Worm (Caenorhabditis elegans) whole organism, L3 larva: Measurements from ENCODE around the gene T14G8.3.
A peak's percentile ranks its signal among the peaks of the same experiment; 100 is the strongest.

Source experiments
- ZK546.5 ChIP-seq: sonication (generic microtip); optimal IDR thresholded peaks from 2 replicates; lab custom pipeline; 2017; ENCODE audit warnings: missing biosample characterization, missing genetic modification characterization
- aly-2 ChIP-seq: fragments of 150-350 bp; optimal IDR thresholded peaks from 2 replicates; lab custom pipeline; 2014; ENCODE audit warnings: missing biosample characterization, missing genetic modification characterization
- ceh-16 ChIP-seq: sonication (generic microtip); optimal IDR thresholded peaks from 2 replicates; lab custom pipeline; 2017; ENCODE audit warnings: missing biosample characterization, missing genetic modification characterization
- ceh-28 ChIP-seq: fragments of 150-350 bp; optimal IDR thresholded peaks from 2 replicates; lab custom pipeline; 2014; ENCODE audit warnings: missing biosample characterization, missing genetic modification reagents, missing genetic modification characterization
- ceh-82 ChIP-seq: fragments of 150-350 bp; optimal IDR thresholded peaks from 2 replicates; lab custom pipeline; 2014; ENCODE audit warnings: missing biosample characterization, missing genetic modification characterization
- ceh-9 ChIP-seq: sonication (generic microtip); optimal IDR thresholded peaks from 2 replicates; lab custom pipeline; 2018; ENCODE audit warnings: missing biosample characterization, missing genetic modification characterization
- daf-12 ChIP-seq: fragments of 150-350 bp; optimal IDR thresholded peaks from 2 replicates; lab custom pipeline; 2014; ENCODE audit warnings: missing biosample characterization, missing genetic modification reagents, missing genetic modification characterization
- egl-27 ChIP-seq: sonication (generic microtip); optimal IDR thresholded peaks from 4 replicates; lab custom pipeline; 2017; ENCODE audit warnings: missing biosample characterization, missing genetic modification reagents, missing genetic modification characterization
- egl-5 ChIP-seq: fragments of 150-350 bp; optimal IDR thresholded peaks from 2 replicates; lab custom pipeline; 2017; ENCODE audit warnings: missing biosample characterization, missing genetic modification reagents, missing genetic modification characterization, inconsistent platforms
- elt-2 ChIP-seq: sonication (generic microtip); optimal IDR thresholded peaks from 2 replicates; lab custom pipeline; 2016; ENCODE audit warnings: missing genetic modification reagents, mild to moderate bottlenecking, missing genetic modification characterization, missing compliant biosample characterization
- eor-1 ChIP-seq, 2 experiments: fragments of 150-350 bp; optimal IDR thresholded peaks; 2 replicates each; lab custom pipeline; 2014 to 2018; ENCODE audit warnings: missing biosample characterization in 2 of 2, missing genetic modification characterization in 2 of 2
- fkh-10 ChIP-seq: sonication (generic microtip); optimal IDR thresholded peaks from 2 replicates; lab custom pipeline; 2017; ENCODE audit warnings: missing biosample characterization, missing genetic modification reagents, missing genetic modification characterization
- fos-1 ChIP-seq: fragments of 150-350 bp; optimal IDR thresholded peaks from 2 replicates; lab custom pipeline; 2014; ENCODE audit warnings: missing biosample characterization, missing genetic modification characterization
- hmg-11 ChIP-seq: sonication (generic microtip); optimal IDR thresholded peaks from 2 replicates; lab custom pipeline; 2016; ENCODE audit warnings: missing genetic modification characterization, missing compliant biosample characterization
- jun-1 ChIP-seq: fragments of 150-350 bp; optimal IDR thresholded peaks from 2 replicates; lab custom pipeline; 2014; ENCODE audit warnings: missing biosample characterization, missing genetic modification reagents, missing genetic modification characterization
- lin-15B ChIP-seq: fragments of 150-350 bp; optimal IDR thresholded peaks from 2 replicates; lab custom pipeline; 2014; ENCODE audit warnings: missing biosample characterization, missing genetic modification characterization
- lin-39 ChIP-seq: fragments of 150-350 bp; optimal IDR thresholded peaks from 2 replicates; lab custom pipeline; 2018; ENCODE audit warnings: missing biosample characterization, missing genetic modification reagents, missing genetic modification characterization
- mdl-1 ChIP-seq: fragments of 150-350 bp; optimal IDR thresholded peaks from 2 replicates; lab custom pipeline; 2014; ENCODE audit warnings: missing biosample characterization, missing genetic modification characterization
- nfya-1 ChIP-seq: sonication (generic microtip); optimal IDR thresholded peaks from 2 replicates; lab custom pipeline; 2017; ENCODE audit warnings: missing genetic modification characterization, mild to moderate bottlenecking, missing compliant biosample characterization, antibody characterized with exemption, moderate library complexity; ENCODE audit not compliant: insufficient read depth
- nhr-12 ChIP-seq: fragments of 150-350 bp; optimal IDR thresholded peaks from 2 replicates; lab custom pipeline; 2014; ENCODE audit warnings: missing biosample characterization, missing genetic modification characterization
- nhr-23 ChIP-seq: fragments of 150-350 bp; optimal IDR thresholded peaks from 2 replicates; lab custom pipeline; 2014; ENCODE audit warnings: missing biosample characterization, missing genetic modification reagents, missing genetic modification characterization
- nhr-237 ChIP-seq: fragments of 150-350 bp; optimal IDR thresholded peaks from 2 replicates; lab custom pipeline; 2014; ENCODE audit warnings: missing biosample characterization, missing genetic modification characterization
- nhr-25 ChIP-seq: sonication (generic microtip); optimal IDR thresholded peaks from 2 replicates; lab custom pipeline; 2017; ENCODE audit warnings: missing biosample characterization, missing genetic modification characterization
- nhr-28 ChIP-seq: fragments of 150-350 bp; optimal IDR thresholded peaks from 2 replicates; lab custom pipeline; 2014; ENCODE audit warnings: missing biosample characterization, missing genetic modification characterization
- nhr-43 ChIP-seq: sonication (generic microtip); optimal IDR thresholded peaks from 2 replicates; lab custom pipeline; 2016; ENCODE audit warnings: mild to moderate bottlenecking, missing genetic modification characterization, missing compliant biosample characterization; ENCODE audit not compliant: poor library complexity, severe bottlenecking
- nhr-67 ChIP-seq: fragments of 150-350 bp; optimal IDR thresholded peaks from 2 replicates; lab custom pipeline; 2014; ENCODE audit warnings: missing biosample characterization, missing genetic modification characterization
- nhr-76 ChIP-seq: fragments of 150-350 bp; sonication (generic microtip); optimal IDR thresholded peaks from 5 replicates; lab custom pipeline; 2014; ENCODE audit warnings: missing biosample characterization, missing genetic modification characterization
- pha-4 ChIP-seq: fragments of 150-350 bp; optimal IDR thresholded peaks from 2 replicates; lab custom pipeline; 2014; ENCODE audit warnings: missing biosample characterization, missing genetic modification reagents, missing genetic modification characterization
- pqm-1 ChIP-seq: fragments of 150-350 bp; optimal IDR thresholded peaks from 2 replicates; lab custom pipeline; 2017; ENCODE audit warnings: missing biosample characterization, missing genetic modification characterization, inconsistent platforms
- snpc-4 ChIP-seq: fragments of 150-350 bp; optimal IDR thresholded peaks from 2 replicates; lab custom pipeline; 2014; ENCODE audit warnings: missing biosample characterization, missing genetic modification characterization
- unc-39 ChIP-seq: sonication (generic microtip); optimal IDR thresholded peaks from 4 replicates; lab custom pipeline; 2017; ENCODE audit warnings: missing biosample characterization, missing genetic modification characterization
- unc-62 ChIP-seq: fragments of 150-350 bp; sonication (generic microtip); optimal IDR thresholded peaks from 4 replicates; lab custom pipeline; 2014; ENCODE audit warnings: missing biosample characterization, missing genetic modification reagents, missing genetic modification characterization
- zag-1 ChIP-seq: fragments of 150-350 bp; optimal IDR thresholded peaks from 2 replicates; lab custom pipeline; 2014; ENCODE audit warnings: missing biosample characterization, missing genetic modification characterization
- ztf-4 ChIP-seq: fragments of 150-350 bp; optimal IDR thresholded peaks from 2 replicates; lab custom pipeline; 2014; ENCODE audit warnings: missing biosample characterization, missing genetic modification characterization

The T14G8.3 gene

DNA sequence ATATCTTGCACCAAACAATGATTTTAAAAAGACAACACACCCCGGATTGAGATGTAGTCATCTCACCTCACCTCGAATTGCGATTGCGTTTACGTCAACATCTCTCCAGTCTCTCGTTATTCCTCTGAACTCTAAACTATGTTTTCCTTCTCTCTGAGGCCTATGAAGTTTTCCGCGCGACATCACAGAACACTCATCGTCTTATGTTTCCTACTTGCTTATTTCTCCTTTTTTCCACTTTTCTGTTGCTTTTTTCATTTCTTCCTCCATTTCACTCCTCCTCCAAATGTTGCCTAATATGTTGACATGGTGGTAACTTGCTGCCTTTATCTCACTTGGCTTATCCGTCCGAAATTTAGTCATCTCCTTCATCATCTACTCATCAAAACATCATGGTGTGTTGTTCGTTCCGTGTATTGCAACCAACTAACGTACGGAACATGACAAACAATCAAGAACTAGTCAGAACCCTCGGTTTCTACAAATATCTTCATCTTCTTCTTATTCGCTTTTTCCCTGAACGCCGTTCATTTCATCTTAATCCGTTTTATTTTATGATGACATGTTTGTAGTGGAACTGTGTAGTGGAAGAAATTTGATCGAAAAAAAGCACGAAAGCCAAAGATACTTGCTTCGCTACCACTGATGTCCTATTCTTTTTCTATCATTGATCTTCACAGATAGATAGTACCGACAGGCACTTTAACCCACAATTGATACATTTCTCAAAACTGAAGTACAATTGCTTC is 38.3 kb downstream of the T14G8.3 start:
- no peak for TF ChIP-seq snpc-4
- TF ChIP-seq eor-1 (tag; optimal IDR thresholded peaks at IDR 0.05; lab: Kevin White, UChicago) = no peak
- no peak for TF ChIP-seq jun-1 (tag; lab: Kevin White, UChicago)
- peak; percentile 18 for TF ChIP-seq nfya-1 (tag; lab: Kevin White, UChicago)
- peak; percentile 58 for TF ChIP-seq nhr-43 (tag; lab: Kevin White, UChicago)
- TF ChIP-seq elt-2 (tag; lab: Kevin White, UChicago) = no peak
- TF ChIP-seq egl-5 (tag; lab: Kevin White, UChicago) = no peak
- no peak for TF ChIP-seq ztf-4
- peak; percentile 15 for TF ChIP-seq nhr-23 (tag; lab: Kevin White, UChicago)
- no peak for TF ChIP-seq zag-1 (tag; lab: Kevin White, UChicago)
- peak; percentile 19 for TF ChIP-seq lin-39 (tag; lab: Kevin White, UChicago)

- TF ChIP-seq nfya-1 (tag; lab: Kevin White, UChicago) = peak; percentile 15
- TF ChIP-seq daf-12 (tag; lab: Kevin White, UChicago) = no peak
- no peak for TF ChIP-seq ztf-4
- TF ChIP-seq lin-39 (tag; lab: Kevin White, UChicago) = peak; percentile 85
Measured at ce11 chrX:12902057-12902652, 41.1 kb downstream of the T14G8.3 start.

DNA sequence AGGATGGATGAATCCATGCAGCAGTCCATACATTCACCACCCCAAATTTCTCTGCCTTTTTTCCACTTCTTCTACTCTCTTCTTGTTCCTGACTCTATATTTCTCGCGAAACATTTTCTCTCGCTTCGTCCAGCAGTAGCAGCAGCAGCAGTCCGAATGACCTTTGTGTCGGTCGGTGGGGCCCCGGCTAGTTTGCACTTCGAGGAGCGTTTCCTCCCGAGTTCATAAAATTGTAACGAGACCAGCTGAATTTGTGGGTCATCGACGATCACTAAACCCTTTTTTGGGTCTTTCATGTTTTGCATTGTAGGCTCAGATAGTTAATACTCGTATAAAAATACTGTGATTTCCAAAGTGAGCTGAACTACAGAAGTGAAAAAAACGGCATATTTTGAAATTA is 42.8 kb downstream of the T14G8.3 start:
- TF ChIP-seq ceh-82 (tag; lab: Kevin White, UChicago) (no peak), nfya-1 (tag; lab: Kevin White, UChicago) (peak; percentile 42), mdl-1 (tag; lab: Kevin White, UChicago) (no peak), nhr-25 (tag; lab: Kevin White, UChicago) (no peak), ceh-16 (no peak), snpc-4 (no peak), nhr-43 (tag; lab: Kevin White, UChicago) (peak; percentile 6), hmg-11 (tag; lab: Kevin White, UChicago) (peak; percentile 1), egl-27 (no peak), lin-39 (tag; lab: Kevin White, UChicago) (peak; percentile 27), nhr-28 (tag; lab: Kevin White, UChicago) (no peak), fos-1 (tag; lab: Kevin White, UChicago) (no peak), nhr-23 (tag; lab: Kevin White, UChicago) (peak; percentile 21), ceh-9 (no peak)

DNA sequence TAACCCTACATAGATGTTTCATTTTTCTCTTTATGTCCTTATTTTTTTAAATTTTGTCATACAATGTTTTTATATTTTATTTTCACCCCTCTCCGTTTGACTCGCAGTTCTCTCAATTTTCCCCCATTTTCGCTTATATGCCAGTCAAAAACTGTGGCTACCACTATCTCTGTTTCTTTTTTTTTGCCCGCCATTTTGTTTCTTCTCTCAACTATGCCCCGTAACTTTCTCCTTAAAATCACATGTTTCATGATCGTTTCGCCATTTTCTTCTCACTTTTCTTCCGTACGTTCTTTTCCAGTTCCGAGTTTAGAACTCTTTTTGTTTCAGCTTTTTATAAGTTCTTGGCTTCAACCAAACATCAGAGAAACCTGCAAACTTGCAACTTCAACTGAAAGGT is 46.5 kb downstream of the T14G8.3 start, which contains the start of gene pqn-18:
Gene pqn-18, plus strand, starts transcription at position 331 of the 400 bp plus-strand sequence.
- TF ChIP-seq aly-2 (tag; lab: Kevin White, UChicago) (no peak), nhr-67 (no peak), lin-15B (no peak), pha-4 (peak; percentile 15), nhr-25 (tag; lab: Kevin White, UChicago) (no peak)

ce11 chrX:12908715-12909114 is 47.7 kb downstream of the T14G8.3 start:
- TF ChIP-seq nhr-76 = no peak
- TF ChIP-seq ceh-28 = no peak
- TF ChIP-seq unc-39 (tag; lab: Kevin White, UChicago) = no peak
- no peak for TF ChIP-seq egl-5 (tag; lab: Kevin White, UChicago)
- no peak for TF ChIP-seq nhr-12 (tag; lab: Kevin White, UChicago)
- no peak for TF ChIP-seq jun-1 (tag; lab: Kevin White, UChicago)
- TF ChIP-seq eor-1 (tag; optimal IDR thresholded peaks at IDR 0.05; lab: Kevin White, UChicago) = no peak
- no peak for TF ChIP-seq ZK546.5 (tag; lab: Kevin White, UChicago)
- no peak for TF ChIP-seq unc-62 (GFP tag; lab: Kevin White, UChicago)
- TF ChIP-seq snpc-4 = no peak
- no peak for TF ChIP-seq nfya-1 (tag; lab: Kevin White, UChicago)
- TF ChIP-seq pqm-1 (tag; lab: Kevin White, UChicago) = no peak
- no peak for TF ChIP-seq pha-4
- TF ChIP-seq fkh-10 (GFP tag; lab: Kevin White, UChicago) = no peak
- TF ChIP-seq ztf-4 = no peak
- no peak for TF ChIP-seq nhr-237
